Fruit fly (Drosophila melanogaster) whole organism: ENCODE measurements around the gene CG2321.

Experiments used
- CG8478 ChIP-seq: fragments of >200 bp; optimal IDR thresholded peaks from 2 replicates; lab custom pipeline; 2018; ENCODE audit warnings: inconsistent platforms
- Dll ChIP-seq: fragments of >200 bp; optimal IDR thresholded peaks from 2 replicates; lab custom pipeline; 2017
- EcR ChIP-seq, 2 experiments: fragments of >200 bp; optimal IDR thresholded peaks; 2 replicates each; lab custom pipeline; 2017; ENCODE audit warnings: missing biosample characterization in 2 of 2, missing genetic modification characterization in 2 of 2, missing genetic modification reagents in 2 of 2
- pan ChIP-seq: fragments of >200 bp; optimal IDR thresholded peaks from 2 replicates; lab custom pipeline; 2017
- psq ChIP-seq: fragments of >200 bp; optimal IDR thresholded peaks from 2 replicates; lab custom pipeline; 2017
- usp ChIP-seq: fragments of >200 bp; optimal IDR thresholded peaks from 2 replicates; lab custom pipeline; 2017; ENCODE audit warnings: missing biosample characterization, missing genetic modification characterization, mixed read lengths

Gene CG2321

dm6 chr3R:29489209-29489608 is at the start of gene CG2321, which contains the start of gene CG2006:
TSS of gene CG2321 (minus strand) at chr3R:29489265.
TSS of gene CG2006 (plus strand) at chr3R:29489468.
- TF ChIP-seq usp: no peak
- TF ChIP-seq psq (lab: Kevin White, UChicago): no peak

dm6 chr3R:29538436-29538835 is 49.4 kb upstream of the CG2321 start:
- TF ChIP-seq CG8478 (lab: Kevin White, UChicago) (no peak), pan (no peak), EcR (GFP tag; optimal IDR thresholded peaks at IDR 0.05; lab: Kevin White, UChicago) (no peak), psq (lab: Kevin White, UChicago) (no peak), usp (no peak), Dll (lab: Kevin White, UChicago) (no peak)

- no peak for TF ChIP-seq EcR (GFP tag; optimal IDR thresholded peaks at IDR 0.05; lab: Kevin White, UChicago)
- no peak for TF ChIP-seq usp
- no peak for TF ChIP-seq psq (lab: Kevin White, UChicago)
- TF ChIP-seq pan: no peak
- TF ChIP-seq Dll (lab: Kevin White, UChicago): no peak
- no peak for TF ChIP-seq CG8478 (lab: Kevin White, UChicago)
These were observed 37.5 kb upstream of the CG2321 start for dm6 chr3R:29526565-29526964.

dm6 chr3R:29523978-29524775 is 35.1 kb upstream of the CG2321 start:
- no peak for TF ChIP-seq psq (lab: Kevin White, UChicago)
- TF ChIP-seq pan: no peak
- no peak for TF ChIP-seq usp
- no peak for TF ChIP-seq CG8478 (lab: Kevin White, UChicago)
- TF ChIP-seq EcR (GFP tag; optimal IDR thresholded peaks at IDR 0.05; lab: Kevin White, UChicago): no peak
- no peak for TF ChIP-seq Dll (lab: Kevin White, UChicago)

dm6 chr3R:29522164-29522563 is 33.1 kb upstream of the CG2321 start:
- TF ChIP-seq pan (no peak), psq (lab: Kevin White, UChicago) (no peak), EcR (GFP tag; optimal IDR thresholded peaks at IDR 0.05; lab: Kevin White, UChicago) (no peak), usp (no peak), Dll (lab: Kevin White, UChicago) (no peak), CG8478 (lab: Kevin White, UChicago) (no peak)

dm6 chr3R:29520215-29520614 is 31.1 kb upstream of the CG2321 start:
- TF ChIP-seq psq (lab: Kevin White, UChicago) (no peak), usp (no peak), pan (no peak), EcR (GFP tag; optimal IDR thresholded peaks at IDR 0.05; lab: Kevin White, UChicago) (no peak), CG8478 (lab: Kevin White, UChicago) (no peak), Dll (lab: Kevin White, UChicago) (no peak)

- TF ChIP-seq usp (no peak), psq (lab: Kevin White, UChicago) (no peak), Dll (lab: Kevin White, UChicago) (no peak), pan (no peak), EcR (GFP tag; optimal IDR thresholded peaks at IDR 0.05; lab: Kevin White, UChicago) (no peak), CG8478 (lab: Kevin White, UChicago) (no peak)
These were observed 30.3 kb upstream of the CG2321 start for dm6 chr3R:29519332-29519731.

dm6 chr3R:29518498-29518897 is 29.4 kb upstream of the CG2321 start:
- TF ChIP-seq CG8478 (lab: Kevin White, UChicago) (no peak), usp (no peak), pan (no peak), Dll (lab: Kevin White, UChicago) (no peak), psq (lab: Kevin White, UChicago) (no peak), EcR (GFP tag; optimal IDR thresholded peaks at IDR 0.05; lab: Kevin White, UChicago) (no peak)

DNA sequence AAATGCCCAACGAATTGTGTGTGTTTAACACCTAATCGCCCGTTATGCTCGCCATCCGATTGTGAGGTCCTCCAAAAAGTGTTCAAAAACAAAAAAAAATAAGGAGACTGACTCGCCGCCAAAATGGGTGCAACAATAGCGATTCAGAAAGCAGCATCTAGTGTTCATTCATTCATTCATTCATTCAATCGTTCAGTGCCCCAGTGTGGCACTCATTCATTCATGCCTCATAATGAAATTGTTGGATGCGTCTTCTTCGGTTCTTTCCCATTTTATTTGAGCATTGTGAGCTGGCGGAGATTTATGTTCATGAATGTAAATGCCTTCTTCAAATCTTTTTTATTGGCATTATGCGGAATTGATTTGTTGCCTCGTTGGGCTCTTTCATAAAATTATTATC is 28.9 kb upstream of the CG2321 start:
- TF ChIP-seq psq (lab: Kevin White, UChicago) (no peak), Dll (lab: Kevin White, UChicago) (no peak), CG8478 (lab: Kevin White, UChicago) (no peak), EcR (GFP tag; optimal IDR thresholded peaks at IDR 0.05; lab: Kevin White, UChicago) (no peak), usp (no peak), pan (no peak)

DNA sequence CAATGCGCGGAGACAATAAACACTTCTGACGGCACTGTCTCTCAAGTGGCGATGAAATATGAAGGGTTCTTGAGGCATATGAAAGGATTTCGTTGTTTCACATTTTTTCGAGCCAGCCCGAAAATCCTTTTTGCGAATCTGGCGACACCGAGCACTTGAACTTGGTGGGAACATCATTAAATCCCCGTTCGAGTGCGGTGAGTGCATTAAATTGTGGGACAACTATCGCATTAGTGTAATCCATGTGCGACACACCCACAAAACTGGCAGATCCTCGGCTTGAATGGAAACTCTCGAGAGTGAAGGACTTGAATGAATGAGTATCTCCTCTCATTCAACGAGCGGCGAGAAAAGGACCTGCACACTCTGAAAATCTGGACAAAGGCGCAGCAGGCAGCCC is 27.7 kb upstream of the CG2321 start:
- TF ChIP-seq psq (lab: Kevin White, UChicago) (no peak), Dll (lab: Kevin White, UChicago) (no peak)

- no peak for TF ChIP-seq psq (lab: Kevin White, UChicago)
- no peak for TF ChIP-seq EcR (GFP tag; optimal IDR thresholded peaks at IDR 0.05; lab: Kevin White, UChicago)
- TF ChIP-seq pan: no peak
- TF ChIP-seq Dll (lab: Kevin White, UChicago): no peak
- TF ChIP-seq usp: no peak
- no peak for TF ChIP-seq CG8478 (lab: Kevin White, UChicago)
These were observed 26.4 kb upstream of the CG2321 start, which contains the start of gene ND-20L for dm6 chr3R:29515417-29515816. TSS of gene ND-20L (plus strand) at chr3R:29515717.

DNA sequence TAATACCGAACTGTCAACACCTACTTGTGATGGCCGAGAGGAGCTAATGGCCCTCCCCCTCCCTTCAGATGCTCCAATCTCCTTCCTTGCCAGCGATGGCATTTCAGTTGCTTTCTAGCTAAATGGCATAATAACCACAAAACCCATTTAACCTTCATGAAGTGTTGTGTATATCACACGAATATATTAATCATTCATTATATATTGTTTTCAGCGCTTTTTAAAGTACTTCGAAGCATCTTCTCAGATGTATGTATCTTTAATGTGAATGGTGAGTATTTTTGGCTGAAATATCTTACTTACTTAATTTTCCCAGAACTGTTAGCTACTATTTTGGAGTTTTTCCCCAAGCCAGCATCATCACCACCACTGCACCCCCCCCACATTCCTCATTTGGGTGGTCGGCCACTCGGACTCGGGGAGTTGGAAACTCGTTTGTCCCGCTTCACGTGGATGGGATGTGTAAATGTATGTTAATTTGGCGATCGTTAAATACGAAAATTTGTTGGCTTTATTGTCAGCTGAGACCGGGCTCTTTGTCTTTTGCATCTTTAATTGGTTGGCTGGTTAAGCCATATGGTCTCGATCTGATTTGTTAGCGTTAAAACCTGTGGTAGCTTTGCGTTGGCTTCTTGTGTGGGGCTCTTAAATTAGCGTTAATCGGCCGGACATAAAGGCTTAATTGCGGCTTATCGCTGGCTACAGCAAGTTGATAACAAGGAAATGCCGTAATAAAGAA is 23.4 kb upstream of the CG2321 start:
- TF ChIP-seq usp (no peak), psq (lab: Kevin White, UChicago) (no peak), pan (no peak), CG8478 (lab: Kevin White, UChicago) (no peak), Dll (lab: Kevin White, UChicago) (no peak), EcR (GFP tag; optimal IDR thresholded peaks at IDR 0.05; lab: Kevin White, UChicago) (no peak)
